Worm (Caenorhabditis elegans) whole organism, L3 larva: ENCODE results near the gene srh-95.

Experiments
- egl-27 ChIP-seq: sonication (generic microtip); optimal IDR thresholded peaks from 4 replicates; lab custom pipeline; 2017; ENCODE audit warnings: missing biosample characterization, missing genetic modification reagents, missing genetic modification characterization
- elt-1 ChIP-seq: fragments of 150-350 bp; optimal IDR thresholded peaks from 2 replicates; lab custom pipeline; 2014; ENCODE audit warnings: missing biosample characterization, missing genetic modification characterization
- jun-1 ChIP-seq: fragments of 150-350 bp; optimal IDR thresholded peaks from 2 replicates; lab custom pipeline; 2014; ENCODE audit warnings: missing biosample characterization, missing genetic modification reagents, missing genetic modification characterization
- nhr-11 ChIP-seq: fragments of 150-350 bp; optimal IDR thresholded peaks from 2 replicates; lab custom pipeline; 2014; ENCODE audit warnings: missing biosample characterization, missing genetic modification characterization
- nhr-76 ChIP-seq: fragments of 150-350 bp; sonication (generic microtip); optimal IDR thresholded peaks from 5 replicates; lab custom pipeline; 2014; ENCODE audit warnings: missing biosample characterization, missing genetic modification characterization
- ztf-11 ChIP-seq: fragments of 150-350 bp; optimal IDR thresholded peaks from 2 replicates; lab custom pipeline; 2014; ENCODE audit warnings: missing biosample characterization, missing genetic modification characterization
- ztf-4 ChIP-seq: fragments of 150-350 bp; optimal IDR thresholded peaks from 2 replicates; lab custom pipeline; 2014; ENCODE audit warnings: missing biosample characterization, missing genetic modification characterization

ce11 chrV:16287619-16288018 is 40.9 kb downstream of the srh-95 start, which contains the start of gene F28G4.3:
- TF ChIP-seq egl-27 (no peak), ztf-11 (tag; lab: Kevin White, UChicago) (no peak), nhr-11 (tag; lab: Kevin White, UChicago) (no peak), ztf-4 (tag; lab: Kevin White, UChicago) (no peak), nhr-76 (tag; lab: Kevin White, UChicago) (no peak), elt-1 (tag; lab: Kevin White, UChicago) (no peak), jun-1 (tag; lab: Kevin White, UChicago) (no peak)
